Worm (Caenorhabditis elegans) whole organism, young adult: ENCODE data around the gene fust-1.

Source experiments
- B0019.2 ChIP-seq: fragments of 200-800 bp; sonication (Bioruptor generic); conservative IDR thresholded peaks from 2 replicates; pipeline ENCODE4 v1.3.6; 2022; ENCODE audit warnings: missing genetic modification reagents, missing genetic modification characterization, missing compliant biosample characterization
- B0261.1 ChIP-seq: sonication (generic microtip); optimal IDR thresholded peaks from 2 replicates; lab custom pipeline; 2016; ENCODE audit warnings: mild to moderate bottlenecking, missing genetic modification characterization, moderate library complexity, missing compliant biosample characterization
- B0336.3 ChIP-seq: fragments of 200-800 bp; sonication (Bioruptor generic); IDR thresholded peaks from 2 replicates; pipeline ENCODE4 v1.3.6; 2022; ENCODE audit warnings: missing genetic modification characterization, missing compliant biosample characterization
- F37B4.10 ChIP-seq: fragments of 200-800 bp; sonication (Bioruptor generic); IDR thresholded peaks from 2 replicates; pipeline ENCODE4 v1.3.6; 2022; ENCODE audit warnings: missing genetic modification characterization, missing compliant biosample characterization
- F52B5.7 ChIP-seq: sonication (generic microtip); optimal IDR thresholded peaks from 2 replicates; lab custom pipeline; 2016; ENCODE audit warnings: mild to moderate bottlenecking, missing genetic modification characterization, missing compliant biosample characterization
- F57A8.1 ChIP-seq: fragments of 200-800 bp; sonication (Bioruptor generic); optimal IDR thresholded peaks from 2 replicates; lab custom pipeline; 2018; ENCODE audit warnings: mild to moderate bottlenecking, missing genetic modification characterization, moderate library complexity, missing compliant biosample characterization
- T07F8.4 ChIP-seq: sonication (generic microtip); optimal IDR thresholded peaks from 2 replicates; lab custom pipeline; 2016; ENCODE audit warnings: mild to moderate bottlenecking, missing genetic modification characterization, moderate library complexity, missing compliant biosample characterization
- T26A5.8 ChIP-seq: sonication (generic microtip); optimal IDR thresholded peaks from 2 replicates; lab custom pipeline; 2016; ENCODE audit warnings: missing genetic modification characterization, missing compliant biosample characterization
- Y53F4B.3 ChIP-seq: fragments of 200-800 bp; sonication (Bioruptor generic); IDR thresholded peaks from 2 replicates; pipeline ENCODE4 v1.3.6; 2022; ENCODE audit warnings: missing genetic modification reagents, missing genetic modification characterization, missing compliant biosample characterization
- Y79H2A.3 ChIP-seq: fragments of 200-800 bp; sonication (Bioruptor generic); conservative IDR thresholded peaks from 2 replicates; pipeline ENCODE4 v1.3.6; 2022; ENCODE audit warnings: missing genetic modification reagents, missing genetic modification characterization, missing compliant biosample characterization
- aptf-3 ChIP-seq: fragments of 200-800 bp; sonication (Bioruptor generic); IDR thresholded peaks from 2 replicates; pipeline ENCODE4 v1.3.6; 2022; ENCODE audit warnings: missing genetic modification characterization, missing compliant biosample characterization
- attf-6 ChIP-seq: fragments of 200-800 bp; sonication (Bioruptor generic); IDR thresholded peaks from 2 replicates; pipeline ENCODE4 v1.3.6; 2022; ENCODE audit warnings: missing genetic modification reagents, missing genetic modification characterization, missing compliant biosample characterization
- cebp-2 ChIP-seq: fragments of 200-800 bp; sonication (Bioruptor generic); IDR thresholded peaks from 2 replicates; pipeline ENCODE4 v1.3.6; 2022; ENCODE audit warnings: missing genetic modification characterization, missing compliant biosample characterization
- ceh-79 ChIP-seq: sonication (generic microtip); optimal IDR thresholded peaks from 2 replicates; lab custom pipeline; 2017; ENCODE audit warnings: mild to moderate bottlenecking, missing genetic modification characterization, missing compliant biosample characterization
- ceh-91 ChIP-seq: fragments of 200-800 bp; sonication (Bioruptor generic); IDR thresholded peaks from 2 replicates; pipeline ENCODE4 v1.3.6; 2022; ENCODE audit warnings: missing genetic modification reagents, missing genetic modification characterization, missing compliant biosample characterization
- ekl-4 ChIP-seq: fragments of 200-800 bp; sonication (Bioruptor generic); IDR thresholded peaks from 2 replicates; pipeline ENCODE4 v1.3.6; 2022; ENCODE audit warnings: missing genetic modification reagents, missing genetic modification characterization, missing compliant biosample characterization
- hlh-26 ChIP-seq: fragments of 200-800 bp; sonication (Bioruptor generic); conservative IDR thresholded peaks from 2 replicates; pipeline ENCODE4 v1.3.6; 2022; ENCODE audit warnings: missing genetic modification reagents, missing genetic modification characterization, missing compliant biosample characterization
- hsf-1 ChIP-seq: fragments of 200-800 bp; sonication (Bioruptor generic); IDR thresholded peaks from 2 replicates; pipeline ENCODE4 v1.3.6; 2022; ENCODE audit warnings: missing genetic modification reagents, missing genetic modification characterization, missing compliant biosample characterization
- lir-1 ChIP-seq: fragments of 200-800 bp; sonication (Bioruptor generic); conservative IDR thresholded peaks from 2 replicates; pipeline ENCODE4 v1.3.6; 2022; ENCODE audit warnings: missing genetic modification reagents, missing genetic modification characterization, missing compliant biosample characterization
- lsy-27 ChIP-seq: sonication (generic microtip); optimal IDR thresholded peaks from 2 replicates; lab custom pipeline; 2017; ENCODE audit warnings: missing genetic modification characterization, mild to moderate bottlenecking, missing compliant biosample characterization, antibody characterized with exemption, missing genotype, borderline replicate concordance; ENCODE audit not compliant: insufficient read depth
- madf-3 ChIP-seq: fragments of 200-800 bp; sonication (Bioruptor generic); IDR thresholded peaks from 2 replicates; pipeline ENCODE4 v1.3.6; 2022; ENCODE audit warnings: missing genetic modification reagents, missing genetic modification characterization, missing compliant biosample characterization
- madf-6 ChIP-seq: fragments of 200-800 bp; sonication (Bioruptor generic); IDR thresholded peaks from 2 replicates; pipeline ENCODE4 v1.3.6; 2022; ENCODE audit warnings: missing genetic modification reagents, missing genetic modification characterization, missing compliant biosample characterization
- mcd-1 ChIP-seq: fragments of 200-800 bp; sonication (Bioruptor generic); IDR thresholded peaks from 2 replicates; pipeline ENCODE4 v1.3.6; 2022; ENCODE audit warnings: missing genetic modification reagents, missing genetic modification characterization, missing compliant biosample characterization
- mel-28 ChIP-seq: sonication (generic microtip); optimal IDR thresholded peaks from 2 replicates; lab custom pipeline; 2016; ENCODE audit warnings: borderline replicate concordance, mild to moderate bottlenecking, missing genetic modification characterization, missing compliant biosample characterization
- nhr-179 ChIP-seq: sonication (generic microtip); optimal IDR thresholded peaks from 2 replicates; lab custom pipeline; 2016; ENCODE audit warnings: mild to moderate bottlenecking, missing genetic modification characterization, missing compliant biosample characterization
- nhr-80 ChIP-seq: sonication (generic microtip); optimal IDR thresholded peaks from 2 replicates; lab custom pipeline; 2016; ENCODE audit warnings: missing genetic modification characterization, missing compliant biosample characterization
- nhr-90 ChIP-seq: sonication (generic microtip); optimal IDR thresholded peaks from 2 replicates; lab custom pipeline; 2016; ENCODE audit warnings: missing genotype, mild to moderate bottlenecking, missing genetic modification characterization, missing compliant biosample characterization
- pbrm-1 ChIP-seq: fragments of 200-800 bp; sonication (Bioruptor generic); IDR thresholded peaks from 2 replicates; pipeline ENCODE4 v1.3.6; 2022; ENCODE audit warnings: missing genetic modification reagents, missing genetic modification characterization, missing compliant biosample characterization
- rec-8 ChIP-seq, 2 experiments: sonication (generic microtip); optimal IDR thresholded peaks; 2 replicates each; lab custom pipeline; 2016; ENCODE audit warnings: mild to moderate bottlenecking in 2 of 2, missing genetic modification characterization in 2 of 2, missing genetic modification reagents in 2 of 2, missing genotype in 2 of 2, missing biosample characterization in 1 of 2, missing compliant biosample characterization in 1 of 2, moderate library complexity in 1 of 2
- repo-1 ChIP-seq: sonication (generic microtip); optimal IDR thresholded peaks from 2 replicates; lab custom pipeline; 2017; ENCODE audit warnings: mild to moderate bottlenecking, missing genetic modification characterization, missing compliant biosample characterization
- rpc-1 ChIP-seq, 2 experiments: fragments of 150-350 bp in 1 of 2; sonication (generic microtip) in 1 of 2; optimal IDR thresholded peaks; 2 replicates each; lab custom pipeline; 2014 to 2018; ENCODE audit warnings: missing biosample characterization in 1 of 2, missing genetic modification characterization in 1 of 2, missing genetic modification reagents in 1 of 2, missing genotype in 1 of 2
- snpc-1.1 ChIP-seq: sonication (generic microtip); optimal IDR thresholded peaks from 2 replicates; lab custom pipeline; 2017; ENCODE audit warnings: missing genetic modification characterization, mild to moderate bottlenecking, missing compliant biosample characterization, antibody characterized with exemption, moderate library complexity, missing genotype, missing genetic modification reagents; ENCODE audit not compliant: insufficient read depth
- snpc-1.3 ChIP-seq: sonication (generic microtip); optimal IDR thresholded peaks from 2 replicates; lab custom pipeline; 2017; ENCODE audit warnings: missing genetic modification characterization, mild to moderate bottlenecking, missing compliant biosample characterization, antibody characterized with exemption, moderate library complexity, missing genotype, missing genetic modification reagents; ENCODE audit not compliant: insufficient read depth
- snpc-4 ChIP-seq, 5 experiments: fragments of 150-350 bp in 1 of 5; sonication (generic microtip) in 4 of 5; optimal IDR thresholded peaks; 2 replicates each; lab custom pipeline; 2014 to 2018; ENCODE audit warnings: missing genetic modification characterization in 5 of 5, missing biosample characterization in 3 of 5, antibody characterized with exemption in 2 of 5, mild to moderate bottlenecking in 2 of 5, missing compliant biosample characterization in 2 of 5, missing genotype in 2 of 5, moderate library complexity in 2 of 5, missing genetic modification reagents in 1 of 5
- somi-1 ChIP-seq: fragments of 200-800 bp; sonication (Bioruptor generic); optimal IDR thresholded peaks from 2 replicates; lab custom pipeline; 2018; ENCODE audit warnings: mild to moderate bottlenecking, missing genetic modification characterization, missing compliant biosample characterization
- xnd-1 ChIP-seq: sonication (generic microtip); optimal IDR thresholded peaks from 2 replicates; lab custom pipeline; 2016; ENCODE audit warnings: missing genotype, missing genetic modification reagents, missing genetic modification characterization, missing compliant biosample characterization
- ztf-18 ChIP-seq: sonication (generic microtip); optimal IDR thresholded peaks from 2 replicates; lab custom pipeline; 2016; ENCODE audit warnings: missing genotype, mild to moderate bottlenecking, missing genetic modification characterization, missing compliant biosample characterization
- ztf-22 ChIP-seq: fragments of 200-800 bp; sonication (Bioruptor generic); optimal IDR thresholded peaks from 2 replicates; lab custom pipeline; 2018; ENCODE audit warnings: mild to moderate bottlenecking, missing genetic modification characterization, moderate library complexity, missing compliant biosample characterization
- ztf-25 ChIP-seq: fragments of 200-800 bp; sonication (Bioruptor generic); IDR thresholded peaks from 2 replicates; pipeline ENCODE4 v1.3.6; 2022; ENCODE audit warnings: missing genetic modification reagents, missing genetic modification characterization, missing compliant biosample characterization
- ztf-26 ChIP-seq: sonication (generic microtip); optimal IDR thresholded peaks from 2 replicates; lab custom pipeline; 2017; ENCODE audit warnings: missing genetic modification characterization, missing compliant biosample characterization
- ztf-28 ChIP-seq: fragments of 200-800 bp; sonication (Bioruptor generic); IDR thresholded peaks from 2 replicates; pipeline ENCODE4 v1.3.6; 2022; ENCODE audit warnings: missing genetic modification reagents, missing genetic modification characterization, missing compliant biosample characterization

Gene fust-1

ce11 chrII:7200051-7200599, 47.7 kb downstream of the fust-1 start, which contains the start of gene pcrg-1 (continued):
- peak; percentile 84 for TF ChIP-seq ztf-18 (tag; lab: Kevin White, UChicago)
- peak; percentile 95 for TF ChIP-seq snpc-1.1 (tag; lab: Kevin White, UChicago)
- peak; percentile 31 for TF ChIP-seq xnd-1 (tag; lab: Kevin White, UChicago)
- TF ChIP-seq lsy-27 (tag; lab: Kevin White, UChicago): peak; percentile 50
- TF ChIP-seq ekl-4 (GFP tag; lab: Robert Waterston, UW): peak; percentile 83
- 0 out of 2 replicates have a peak, but pooled peaks have one; percentile 40 for TF ChIP-seq lir-1 (GFP tag; lab: Robert Waterston, UW)
- peak; percentile 80 for TF ChIP-seq T07F8.4 (tag; lab: Kevin White, UChicago)
- TF ChIP-seq ceh-79 (tag; lab: Kevin White, UChicago): peak; percentile 89
- TF ChIP-seq nhr-80 (tag; lab: Kevin White, UChicago): peak; percentile 45
- peak; percentile 55 for TF ChIP-seq F57A8.1 (GFP tag; lab: Kevin White, UChicago)
- TF ChIP-seq ztf-28 (GFP tag; lab: Robert Waterston, UW): no peak
- no peak for TF ChIP-seq B0019.2 (GFP tag; lab: Robert Waterston, UW)
- peak; percentile 52 for TF ChIP-seq ztf-22 (GFP tag; lab: Kevin White, UChicago)
- peak; percentile 74 for TF ChIP-seq T26A5.8 (tag; lab: Kevin White, UChicago)
- TF ChIP-seq nhr-179: no peak
- peak; percentile 80 for TF ChIP-seq ztf-25
- peak; percentile 76; the same call in 1 of the 2 replicates for TF ChIP-seq hlh-26 (GFP tag; lab: Robert Waterston, UW)
- TF ChIP-seq madf-3 (GFP tag; lab: Robert Waterston, UW): peak; percentile 84
- TF ChIP-seq somi-1 (GFP tag; lab: Kevin White, UChicago): peak; percentile 80
- TF ChIP-seq B0336.3 (GFP tag; lab: Robert Waterston, UW): peak; percentile 89
- peak; percentile 93 for TF ChIP-seq F52B5.7 (tag; lab: Kevin White, UChicago)
- peak; percentile 81 for TF ChIP-seq madf-6 (GFP tag; lab: Robert Waterston, UW)
- peak; percentile 96 for TF ChIP-seq snpc-4 (GFP tag; optimal IDR thresholded peaks at IDR 0.05; lab: Kevin White, UChicago)
- peak; percentile 97 to 99 (median 98) for TF ChIP-seq snpc-4 (tag; optimal IDR thresholded peaks at IDR 0.05; lab: Kevin White, UChicago)
- TF ChIP-seq attf-6: peak; percentile 88
- TF ChIP-seq mcd-1 (GFP tag; lab: Robert Waterston, UW): peak; percentile 79; the same call in 1 of the 2 replicates
- TF ChIP-seq ceh-91 (GFP tag; lab: Robert Waterston, UW): 0 out of 2 replicates have a peak, but pooled peaks have one; percentile 41
- TF ChIP-seq cebp-2 (GFP tag; lab: Robert Waterston, UW): 0 out of 2 replicates have a peak, but pooled peaks have one; percentile 30
- no peak for TF ChIP-seq Y79H2A.3 (GFP tag; lab: Robert Waterston, UW)
- TF ChIP-seq Y53F4B.3 (GFP tag; lab: Robert Waterston, UW): peak; percentile 28; the same call in 1 of the 2 replicates
- peak; percentile 73 for TF ChIP-seq B0261.1 (tag; lab: Kevin White, UChicago)
- peak; percentile 71 for TF ChIP-seq ztf-26 (tag; lab: Kevin White, UChicago)
- peak; percentile 87 for TF ChIP-seq repo-1 (tag; lab: Kevin White, UChicago)
- TF ChIP-seq rec-8 (tag; optimal IDR thresholded peaks at IDR 0.05; lab: Kevin White, UChicago): peak in 1 of 2 experiments; percentile 15
- no peak for TF ChIP-seq F37B4.10 (GFP tag; lab: Robert Waterston, UW)
- peak; percentile 90 for TF ChIP-seq nhr-90 (tag; lab: Kevin White, UChicago)
- peak; percentile 79 for TF ChIP-seq snpc-1.3 (tag; lab: Kevin White, UChicago)
- no peak for TF ChIP-seq mel-28
- TF ChIP-seq rpc-1 (optimal IDR thresholded peaks at IDR 0.05; lab: Kevin White, UChicago): peak; percentile 87
- peak; percentile 84 for TF ChIP-seq rpc-1 (tag; optimal IDR thresholded peaks at IDR 0.05; lab: Kevin White, UChicago)
- TF ChIP-seq pbrm-1 (GFP tag; lab: Robert Waterston, UW): no peak; the same call in 1 of the 2 replicates
- peak; percentile 65 for TF ChIP-seq hsf-1 (GFP tag; lab: Robert Waterston, UW)
- 0 out of 2 replicates have a peak, but pooled peaks have one; percentile 73 for TF ChIP-seq aptf-3
